In the genomic region with DNA sequence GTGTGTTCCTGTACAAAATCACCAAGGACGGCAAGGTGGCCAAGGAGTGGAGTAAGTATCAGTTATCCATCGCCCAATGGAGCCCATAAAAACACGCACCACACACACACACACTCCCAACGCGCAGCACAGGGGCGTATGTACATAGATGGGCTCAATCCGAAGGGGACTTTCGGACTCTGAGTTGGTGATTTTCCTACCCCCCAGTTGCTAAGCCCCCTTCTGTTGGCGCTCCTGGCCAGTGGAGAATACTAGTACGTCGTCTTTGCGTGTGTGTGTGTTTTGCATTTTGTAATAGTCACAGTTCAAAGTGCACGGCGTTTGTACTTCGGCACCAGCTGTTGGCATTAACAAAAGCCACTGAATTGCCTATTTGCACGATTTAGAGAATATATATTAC, we compare ENCODE assay signal across 5 fruit fly cellular contexts.
TF ChIP-seq lines count a peak whose summit lies in the region.

No protein-coding gene starts in this region.

TF ChIP-seq in whole organism, adult, 20 proteins besides CTCF, POLR2A, EP300 and RAD21 (continued from another document):
- TF ChIP-seq Mnt (GFP tag; optimal IDR thresholded peaks at IDR 0.05; lab: Kevin White, UChicago) (peak; percentile 71), cic (GFP tag; optimal IDR thresholded peaks at IDR 0.05; lab: Kevin White, UChicago) (peak; percentile 2), CG1620 (GFP tag; optimal IDR thresholded peaks at IDR 0.05; lab: Kevin White, UChicago) (peak; percentile 75)

TF ChIP-seq in whole organism, embryonic, 481 proteins besides CTCF, POLR2A, EP300 and RAD21 (continued from another document and continues in another):
- TF ChIP-seq onecut (GFP tag; IDR thresholded peaks at IDR 0.05; lab: Robert Waterston, UW) (peak; percentile 86), p53 (GFP tag; optimal IDR thresholded peaks at IDR 0.05; lab: Kevin White, UChicago) (peak; percentile 63), CG1647 (GFP tag; optimal IDR thresholded peaks at IDR 0.05; lab: Kevin White, UChicago) (peak; percentile 70), CG10654 (GFP tag; optimal IDR thresholded peaks at IDR 0.05; lab: Kevin White, UChicago) (peak; percentile 71), CG11093 (GFP tag; IDR thresholded peaks at IDR 0.05; lab: Robert Waterston, UW) (0 out of 3 replicates have a peak, but pooled peaks have one; percentile 30), CG13424 (tag; optimal IDR thresholded peaks at IDR 0.05; lab: Kevin White, UChicago) (peak; percentile 85), dmrt99B (tag; optimal IDR thresholded peaks at IDR 0.05; lab: Kevin White, UChicago) (peak; percentile 84), eyg (GFP tag; optimal IDR thresholded peaks at IDR 0.05; lab: Kevin White, UChicago) (peak; percentile 34), odd (GFP tag; optimal IDR thresholded peaks at IDR 0.05; lab: Kevin White, UChicago) (peak; percentile 70), Bgb (GFP tag; IDR thresholded peaks at IDR 0.05; lab: Robert Waterston, UW; ENCODE audit: partially characterized antibody) (no peak), CG4360 (GFP tag; IDR thresholded peaks at IDR 0.05; lab: Robert Waterston, UW) (no peak), Mad (GFP tag; optimal IDR thresholded peaks at IDR 0.05; lab: Kevin White, UChicago) (peak; percentile 82), Gug (GFP tag; IDR thresholded peaks at IDR 0.05; lab: Robert Waterston, UW) (peak; percentile 95), gcm2 (GFP tag; optimal IDR thresholded peaks at IDR 0.05; lab: Kevin White, UChicago) (peak; percentile 71), CG10274 (GFP tag; optimal IDR thresholded peaks at IDR 0.05; lab: Kevin White, UChicago) (peak; percentile 49), CG3847 (GFP tag; IDR thresholded peaks at IDR 0.05; lab: Robert Waterston, UW) (peak; percentile 74), wek (GFP tag; optimal IDR thresholded peaks at IDR 0.05; lab: Kevin White, UChicago) (peak; percentile 35), CG4707 (GFP tag; optimal IDR thresholded peaks at IDR 0.05; lab: Kevin White, UChicago) (peak; percentile 52), CG13894 (tag; optimal IDR thresholded peaks at IDR 0.05; lab: Kevin White, UChicago) (peak; percentile 74), Lhr (GFP tag; optimal IDR thresholded peaks at IDR 0.05; lab: Kevin White, UChicago) (no peak), CG18262 (tag; optimal IDR thresholded peaks at IDR 0.05; lab: Kevin White, UChicago) (peak; percentile 35), slou (GFP tag; optimal IDR thresholded peaks at IDR 0.05; lab: Kevin White, UChicago) (peak; percentile 1), Dll (GFP tag; IDR thresholded peaks at IDR 0.05; lab: Robert Waterston, UW; ENCODE audit: partially characterized antibody) (no peak), Hr3 (GFP tag; optimal IDR thresholded peaks at IDR 0.05; lab: Kevin White, UChicago) (peak; percentile 64), HmgZ (tag; optimal IDR thresholded peaks at IDR 0.05; lab: Kevin White, UChicago) (peak; percentile 76), crc (GFP tag; optimal IDR thresholded peaks at IDR 0.05; lab: Kevin White, UChicago) (peak; percentile 5), Scr (GFP tag; IDR thresholded peaks at IDR 0.05; lab: Robert Waterston, UW; ENCODE audit: partially characterized antibody) (no peak), Xrp1 (GFP tag; IDR thresholded peaks at IDR 0.05; lab: Robert Waterston, UW) (peak; percentile 86), Hsf (GFP tag; optimal IDR thresholded peaks at IDR 0.05; lab: Kevin White, UChicago) (peak; percentile 80), CG9876 (GFP tag; optimal IDR thresholded peaks at IDR 0.05; lab: Kevin White, UChicago) (peak; percentile 60)

TF ChIP-seq in whole organism, prepupa, 60 proteins besides CTCF, POLR2A, EP300 and RAD21 (continued from another document and continues in another):
- TF ChIP-seq Eip78C (GFP tag; lab: Kevin White, UChicago) (peak; percentile 89), Eip93F (GFP tag; optimal IDR thresholded peaks at IDR 0.05; lab: Kevin White, UChicago) (peak; percentile 27), CG8632 (GFP tag; optimal IDR thresholded peaks at IDR 0.05; lab: Kevin White, UChicago) (peak; percentile 70), CG8119 (GFP tag; IDR thresholded peaks at IDR 0.05; lab: Robert Waterston, UW) (peak; percentile 83), Smox (GFP tag; optimal IDR thresholded peaks at IDR 0.05; lab: Kevin White, UChicago) (peak; percentile 68), CG34406 (GFP tag; optimal IDR thresholded peaks at IDR 0.05; lab: Kevin White, UChicago) (peak; percentile 66), CG6163 (GFP tag; IDR thresholded peaks at IDR 0.05; lab: Robert Waterston, UW) (peak; percentile 91), CG31627 (GFP tag; optimal IDR thresholded peaks at IDR 0.05; lab: Kevin White, UChicago) (peak; percentile 74), salr (GFP tag; optimal IDR thresholded peaks at IDR 0.05; lab: Kevin White, UChicago) (peak; percentile 71 to 81), CG6808 (GFP tag; optimal IDR thresholded peaks at IDR 0.05; lab: Kevin White, UChicago) (peak; percentile 95), lz (GFP tag; optimal IDR thresholded peaks at IDR 0.05; lab: Kevin White, UChicago) (peak; percentile 79), dac (GFP tag; optimal IDR thresholded peaks at IDR 0.05; lab: Kevin White, UChicago) (peak; percentile 88), CG8319 (GFP tag; optimal IDR thresholded peaks at IDR 0.05; lab: Kevin White, UChicago) (peak; percentile 68), Sox102F (GFP tag; optimal IDR thresholded peaks at IDR 0.05; lab: Kevin White, UChicago) (peak; percentile 64), pdm3 (GFP tag; optimal IDR thresholded peaks at IDR 0.05; lab: Kevin White, UChicago) (peak; percentile 87), CG11902 (GFP tag; optimal IDR thresholded peaks at IDR 0.05; lab: Kevin White, UChicago) (peak; percentile 48), esn (GFP tag; optimal IDR thresholded peaks at IDR 0.05; lab: Kevin White, UChicago) (peak; percentile 67), CG3919 (GFP tag; optimal IDR thresholded peaks at IDR 0.05; lab: Kevin White, UChicago) (peak; percentile 87), CG32006 (GFP tag; optimal IDR thresholded peaks at IDR 0.05; lab: Kevin White, UChicago) (peak; percentile 83), CG1621 (tag; optimal IDR thresholded peaks at IDR 0.05; lab: Kevin White, UChicago) (peak; percentile 79), vri (GFP tag; optimal IDR thresholded peaks at IDR 0.05; lab: Kevin White, UChicago) (peak; percentile 63), acj6 (GFP tag; optimal IDR thresholded peaks at IDR 0.05; lab: Kevin White, UChicago) (peak; percentile 79), Ets21C (GFP tag; optimal IDR thresholded peaks at IDR 0.05; lab: Kevin White, UChicago) (peak; percentile 66), CG10631 (GFP tag; optimal IDR thresholded peaks at IDR 0.05; lab: Kevin White, UChicago) (peak; percentile 80), Sox14 (GFP tag; optimal IDR thresholded peaks at IDR 0.05; lab: Kevin White, UChicago) (peak; percentile 79), CG11294 (GFP tag; IDR thresholded peaks at IDR 0.05; lab: Robert Waterston, UW) (peak; percentile 85), eg (GFP tag; IDR thresholded peaks at IDR 0.05; lab: Robert Waterston, UW) (peak; percentile 94), CG16779 (tag; optimal IDR thresholded peaks at IDR 0.05; lab: Kevin White, UChicago) (peak; percentile 77), dsx (GFP tag; optimal IDR thresholded peaks at IDR 0.05; lab: Kevin White, UChicago; ENCODE audit: poor library complexity, severe bottlenecking) (peak; percentile 77), fd85E (GFP tag; optimal IDR thresholded peaks at IDR 0.05; lab: Kevin White, UChicago) (peak; percentile 11), OdsH (GFP tag; optimal IDR thresholded peaks at IDR 0.05; lab: Kevin White, UChicago) (peak; percentile 85), svp (GFP tag; lab: Kevin White, UChicago) (peak; percentile 87)

TF ChIP-seq in whole organism, pupa, 21 proteins besides CTCF, POLR2A, EP300 and RAD21 (continued from another document):
- TF ChIP-seq CG10348 (GFP tag; IDR thresholded peaks at IDR 0.05; lab: Robert Waterston, UW) (peak; percentile 55; the same call in 1 of the 2 replicates), CG12605 (GFP tag; IDR thresholded peaks at IDR 0.05; lab: Robert Waterston, UW) (peak; percentile 73)

TF ChIP-seq in whole organism, wandering third instar larva, 38 proteins besides CTCF, POLR2A, EP300 and RAD21 (continued from another document):
- no peak for TF ChIP-seq Vsx2 (GFP tag; optimal IDR thresholded peaks at IDR 0.05; lab: Kevin White, UChicago; ENCODE audit: partially characterized antibody)
- TF ChIP-seq CG9705 (GFP tag; optimal IDR thresholded peaks at IDR 0.05; lab: Kevin White, UChicago), result peak; percentile 31
- no peak for TF ChIP-seq CG32264 (GFP tag; optimal IDR thresholded peaks at IDR 0.05; lab: Kevin White, UChicago)
- TF ChIP-seq Dfd (GFP tag; optimal IDR thresholded peaks at IDR 0.05; lab: Kevin White, UChicago), result no peak
- TF ChIP-seq br (GFP tag; optimal IDR thresholded peaks at IDR 0.05; lab: Kevin White, UChicago), result peak; percentile 78
- peak in 1 of 2 experiments; percentile 74 for TF ChIP-seq foxo (GFP tag; optimal IDR thresholded peaks at IDR 0.05; lab: Kevin White, UChicago)
- peak; percentile 65 for TF ChIP-seq sv (GFP tag; optimal IDR thresholded peaks at IDR 0.05; lab: Kevin White, UChicago)
- peak; percentile 67 for TF ChIP-seq HLH106 (tag; optimal IDR thresholded peaks at IDR 0.05; lab: Kevin White, UChicago)
- no peak for TF ChIP-seq CrebA (GFP tag; optimal IDR thresholded peaks at IDR 0.05; lab: Kevin White, UChicago; ENCODE audit: borderline replicate concordance)
- peak; percentile 84 for TF ChIP-seq ey (GFP tag; optimal IDR thresholded peaks at IDR 0.05; lab: Kevin White, UChicago)
- TF ChIP-seq dl (GFP tag; optimal IDR thresholded peaks at IDR 0.05; lab: Kevin White, UChicago; ENCODE audit: insufficient read depth in 1 of 2, partially characterized antibody in 2 of 2), result no peak
- TF ChIP-seq Sp1 (GFP tag; optimal IDR thresholded peaks at IDR 0.05; lab: Kevin White, UChicago), result peak; percentile 45
- TF ChIP-seq woc (GFP tag; optimal IDR thresholded peaks at IDR 0.05; lab: Kevin White, UChicago), result no peak
- no peak for TF ChIP-seq tai (GFP tag; optimal IDR thresholded peaks at IDR 0.05; lab: Kevin White, UChicago)
- peak; percentile 2 for TF ChIP-seq Jra (GFP tag; optimal IDR thresholded peaks at IDR 0.05; lab: Kevin White, UChicago)
- no peak for TF ChIP-seq dsf (GFP tag; optimal IDR thresholded peaks at IDR 0.05; lab: Kevin White, UChicago; ENCODE audit: borderline replicate concordance)
